Worm (Caenorhabditis elegans): ENCODE data around the gene C34F6.7.

The C34F6.7 gene

DNA sequence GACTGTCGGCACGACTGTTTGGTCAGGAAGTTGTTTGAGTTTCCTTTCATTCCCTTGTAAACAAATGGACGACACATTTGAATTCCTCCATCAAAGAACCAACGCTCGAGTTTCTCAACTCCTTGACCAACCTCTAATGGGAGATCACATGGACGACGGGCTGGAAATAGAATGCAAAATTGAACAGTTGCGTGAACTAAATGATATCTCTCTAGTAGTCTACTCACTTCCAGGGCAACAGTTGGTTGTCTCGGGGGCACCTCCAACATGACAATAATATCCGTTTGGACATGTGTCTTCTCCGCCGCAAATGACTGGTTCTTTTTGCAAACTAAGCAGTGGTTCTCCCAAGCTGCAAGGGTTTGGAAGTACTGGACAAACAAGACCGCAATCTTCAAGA lies 21.6 kb downstream of the C34F6.7 start:
- TF ChIP-seq ceh-13 (GFP tag; optimal IDR thresholded peaks at IDR 0.05) (no peak), ets-7 (tag; optimal IDR thresholded peaks at IDR 0.05) (no peak), hmg-4 (GFP tag; optimal IDR thresholded peaks at IDR 0.05) (no peak), tbx-37 (GFP tag; conservative IDR thresholded peaks at IDR 0.05) (no peak), pes-1 (GFP tag; IDR thresholded peaks at IDR 0.05) (no peak), hnd-1 (tag; optimal IDR thresholded peaks at IDR 0.05) (no peak), sea-1 (GFP tag; conservative IDR thresholded peaks at IDR 0.05) (no peak), flt-1 (GFP tag; IDR thresholded peaks at IDR 0.05) (no peak), ceh-36 (tag; optimal IDR thresholded peaks at IDR 0.05) (no peak), tra-4 (tag; optimal IDR thresholded peaks at IDR 0.05) (no peak), aly-1 (tag; optimal IDR thresholded peaks at IDR 0.05) (no peak), B0310.2 (tag; optimal IDR thresholded peaks at IDR 0.05) (no peak), ama-1 (optimal IDR thresholded peaks at IDR 0.05) (no peak)

ce11 chrX:11190443-11190842 lies 24.8 kb downstream of the C34F6.7 start:
- TF ChIP-seq hmbx-1 (tag; optimal IDR thresholded peaks at IDR 0.05) (no peak), ceh-13 (GFP tag; optimal IDR thresholded peaks at IDR 0.05) (no peak), sea-1 (GFP tag; conservative IDR thresholded peaks at IDR 0.05) (no peak), ceh-36 (tag; optimal IDR thresholded peaks at IDR 0.05) (no peak), flt-1 (GFP tag; IDR thresholded peaks at IDR 0.05) (no peak), B0310.2 (tag; optimal IDR thresholded peaks at IDR 0.05) (no peak), aly-1 (tag; optimal IDR thresholded peaks at IDR 0.05) (no peak), tbx-37 (GFP tag; conservative IDR thresholded peaks at IDR 0.05) (no peak), tra-4 (tag; optimal IDR thresholded peaks at IDR 0.05) (no peak), pes-1 (GFP tag; IDR thresholded peaks at IDR 0.05) (no peak), hnd-1 (tag; optimal IDR thresholded peaks at IDR 0.05) (no peak), tbx-11 (GFP tag; IDR thresholded peaks at IDR 0.05) (no peak), F13C5.2 (tag; optimal IDR thresholded peaks at IDR 0.05) (no peak), scrt-1 (GFP tag; IDR thresholded peaks at IDR 0.05) (no peak), ama-1 (optimal IDR thresholded peaks at IDR 0.05) (no peak), hmg-4 (GFP tag; optimal IDR thresholded peaks at IDR 0.05) (no peak)

ce11 chrX:11189515-11189914 lies 25.8 kb downstream of the C34F6.7 start, which contains the start of gene F13D2.1:
Gene F13D2.1, minus strand, starts transcription at chrX:11189615.
- no peak for TF ChIP-seq flt-1 (GFP tag; IDR thresholded peaks at IDR 0.05)

DNA sequence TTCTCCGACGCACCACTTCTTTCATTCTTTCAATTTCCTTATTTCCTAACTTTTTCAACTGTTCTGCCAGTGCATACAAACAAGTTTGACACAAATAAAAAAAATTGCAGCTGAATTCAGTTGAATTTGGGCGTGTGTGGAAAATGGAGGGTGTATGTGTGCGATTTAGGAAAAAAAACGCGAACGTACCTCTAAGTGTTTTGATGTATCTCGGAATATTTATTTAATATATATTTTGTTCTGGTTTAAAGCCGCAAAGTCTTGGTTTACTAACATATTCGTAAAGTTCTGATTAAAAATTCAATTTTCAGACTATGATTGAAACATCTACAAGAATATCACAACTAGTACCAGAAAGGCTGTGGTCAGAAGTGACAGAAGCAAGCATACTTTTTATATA lies 29.8 kb downstream of the C34F6.7 start, which contains the start of gene gnrr-7:
Gene gnrr-7 (plus strand): TSS at position 301 of the 400 bp plus-strand sequence.
- TF ChIP-seq aly-1 (tag; optimal IDR thresholded peaks at IDR 0.05) (no peak), sea-1 (GFP tag; conservative IDR thresholded peaks at IDR 0.05) (no peak), flt-1 (GFP tag; IDR thresholded peaks at IDR 0.05) (no peak), pes-1 (GFP tag; IDR thresholded peaks at IDR 0.05) (no peak)

DNA sequence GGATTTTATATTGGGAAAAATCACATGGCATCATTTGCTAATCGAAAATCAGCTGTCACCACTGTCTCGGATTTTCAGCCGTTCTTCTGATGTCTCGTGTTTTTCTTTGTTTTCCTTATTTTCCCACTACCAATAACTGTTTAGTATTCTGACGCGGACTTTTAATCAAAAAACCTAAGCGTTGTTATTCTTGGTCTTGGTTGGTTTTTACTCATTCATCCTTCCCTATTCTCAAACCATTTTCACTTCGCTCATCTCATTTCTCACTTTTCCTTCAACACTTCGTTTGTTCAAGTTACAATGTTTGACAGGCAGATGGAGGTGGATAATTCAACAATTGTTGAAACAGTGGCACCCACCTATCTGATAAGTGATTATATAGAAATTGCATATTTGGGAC lies 36.7 kb downstream of the C34F6.7 start, which contains the start of gene gnrr-6:
Gene gnrr-6 (plus strand): TSS at position 301 of the 400 bp plus-strand sequence.
- TF ChIP-seq F13C5.2 (tag; optimal IDR thresholded peaks at IDR 0.05) (no peak), sea-1 (GFP tag; conservative IDR thresholded peaks at IDR 0.05) (no peak), hmg-4 (GFP tag; optimal IDR thresholded peaks at IDR 0.05) (no peak), scrt-1 (GFP tag; IDR thresholded peaks at IDR 0.05) (no peak), flt-1 (GFP tag; IDR thresholded peaks at IDR 0.05) (no peak), ceh-36 (tag; optimal IDR thresholded peaks at IDR 0.05) (no peak), pes-1 (GFP tag; IDR thresholded peaks at IDR 0.05) (no peak), aly-1 (tag; optimal IDR thresholded peaks at IDR 0.05) (no peak)

ce11 chrX:11162778-11163584 lies 52.3 kb downstream of the C34F6.7 start:
- TF ChIP-seq B0310.2 (tag; optimal IDR thresholded peaks at IDR 0.05): no peak
- TF ChIP-seq tbx-37 (GFP tag; conservative IDR thresholded peaks at IDR 0.05): no peak
- TF ChIP-seq flt-1 (GFP tag; IDR thresholded peaks at IDR 0.05): no peak
- no peak for TF ChIP-seq pes-1 (GFP tag; IDR thresholded peaks at IDR 0.05)
- no peak for TF ChIP-seq F13C5.2 (tag; optimal IDR thresholded peaks at IDR 0.05)
- no peak for TF ChIP-seq ceh-36 (tag; optimal IDR thresholded peaks at IDR 0.05)
- no peak for TF ChIP-seq hmbx-1 (tag; optimal IDR thresholded peaks at IDR 0.05)
- TF ChIP-seq hmg-4 (GFP tag; optimal IDR thresholded peaks at IDR 0.05): no peak
- TF ChIP-seq tbx-11 (GFP tag; IDR thresholded peaks at IDR 0.05): no peak
- TF ChIP-seq aly-1 (tag; optimal IDR thresholded peaks at IDR 0.05): no peak
- TF ChIP-seq sea-1 (GFP tag; conservative IDR thresholded peaks at IDR 0.05): no peak
- no peak for TF ChIP-seq ama-1 (optimal IDR thresholded peaks at IDR 0.05)
- TF ChIP-seq tra-4 (tag; optimal IDR thresholded peaks at IDR 0.05): no peak
- no peak for TF ChIP-seq hnd-1 (tag; optimal IDR thresholded peaks at IDR 0.05)
- TF ChIP-seq scrt-1 (GFP tag; IDR thresholded peaks at IDR 0.05): no peak
- TF ChIP-seq ets-7 (tag; optimal IDR thresholded peaks at IDR 0.05): no peak
- TF ChIP-seq ceh-13 (GFP tag; optimal IDR thresholded peaks at IDR 0.05): no peak

- TF ChIP-seq tbx-11 (GFP tag; IDR thresholded peaks at IDR 0.05) (no peak), ceh-13 (GFP tag; optimal IDR thresholded peaks at IDR 0.05) (no peak), hnd-1 (tag; optimal IDR thresholded peaks at IDR 0.05) (no peak), flt-1 (GFP tag; IDR thresholded peaks at IDR 0.05) (no peak), sea-1 (GFP tag; conservative IDR thresholded peaks at IDR 0.05) (no peak), aly-1 (tag; optimal IDR thresholded peaks at IDR 0.05) (no peak), tra-4 (tag; optimal IDR thresholded peaks at IDR 0.05) (no peak), scrt-1 (GFP tag; IDR thresholded peaks at IDR 0.05) (no peak), pes-1 (GFP tag; IDR thresholded peaks at IDR 0.05) (no peak), B0310.2 (tag; optimal IDR thresholded peaks at IDR 0.05) (no peak), ets-7 (tag; optimal IDR thresholded peaks at IDR 0.05) (no peak)
These were observed 54.7 kb downstream of the C34F6.7 start, which contains the start of gene C05C9.1 for ce11 chrX:11160537-11160936. Gene C05C9.1, plus strand, starts transcription at chrX:11160837.

Measured in whole organism, early embryonic.